Fruit fly (Drosophila melanogaster) whole organism, embryonic: ENCODE results near the gene CG42240.

Experiments used
- Adf1 ChIP-seq: fragments of 200-800 bp; sonication (Bioruptor generic); IDR thresholded peaks from 2 replicates; pipeline ENCODE4 v1.3.6; 2022; ENCODE audit warnings: missing biosample characterization, missing genetic modification characterization
- CG10267 ChIP-seq: fragments of 200-800 bp; sonication (Bioruptor generic); optimal IDR thresholded peaks from 2 replicates; lab custom pipeline; 2018; ENCODE audit warnings: missing biosample characterization, mild to moderate bottlenecking, missing genetic modification characterization, moderate library complexity
- CG10462 ChIP-seq: fragments of 200-800 bp; sonication (Bioruptor generic); optimal IDR thresholded peaks from 2 replicates; lab custom pipeline; 2016; ENCODE audit warnings: missing biosample characterization, missing genetic modification characterization
- CG11247 ChIP-seq: fragments of 200-800 bp; sonication (Bioruptor generic); IDR thresholded peaks from 2 replicates; pipeline ENCODE4 v1.3.6; 2022; ENCODE audit warnings: missing biosample characterization, missing genetic modification characterization
- CG13287 ChIP-seq: fragments of 200-800 bp; sonication (Bioruptor generic); IDR thresholded peaks from 2 replicates; pipeline ENCODE4 v1.3.6; 2022; ENCODE audit warnings: missing biosample characterization, missing genetic modification characterization; ENCODE audit not compliant: partially characterized antibody
- CG1529 ChIP-seq: fragments of 200-800 bp; sonication (Bioruptor generic); optimal IDR thresholded peaks from 3 replicates; lab custom pipeline; 2018; ENCODE audit warnings: missing biosample characterization, missing genetic modification characterization
- CG15479 ChIP-seq: fragments of 200-800 bp; sonication (Bioruptor generic); optimal IDR thresholded peaks from 3 replicates; lab custom pipeline; 2019; ENCODE audit warnings: missing biosample characterization, mild to moderate bottlenecking, missing genetic modification characterization, moderate library complexity
- CG1603 ChIP-seq: fragments of 200-800 bp; sonication (Bioruptor generic); optimal IDR thresholded peaks from 2 replicates; lab custom pipeline; 2019; ENCODE audit warnings: missing biosample characterization, mild to moderate bottlenecking, missing genetic modification characterization, moderate library complexity
- CG17186 ChIP-seq: fragments of 200-800 bp; sonication (Bioruptor generic); optimal IDR thresholded peaks from 3 replicates; lab custom pipeline; 2017; ENCODE audit warnings: missing biosample characterization, missing genetic modification reagents, missing genetic modification characterization
- CG34224 ChIP-seq: fragments of 200-800 bp; sonication (Bioruptor generic); IDR thresholded peaks from 3 replicates; pipeline ENCODE4 v1.3.6; 2022; ENCODE audit warnings: missing biosample characterization, missing genetic modification characterization; ENCODE audit not compliant: partially characterized antibody
- CG34422 ChIP-seq: fragments of 200-800 bp; sonication (Bioruptor generic); IDR thresholded peaks from 3 replicates; pipeline ENCODE4 v1.3.6; 2022; ENCODE audit warnings: missing biosample characterization, missing genetic modification characterization
- CG42726 ChIP-seq: fragments of 200-800 bp; sonication (Bioruptor generic); IDR thresholded peaks from 2 replicates; pipeline ENCODE4 v1.3.6; 2022; ENCODE audit warnings: missing biosample characterization, missing genetic modification characterization; ENCODE audit not compliant: partially characterized antibody
- CG4360 ChIP-seq: fragments of 200-800 bp; sonication (Bioruptor generic); IDR thresholded peaks from 2 replicates; pipeline ENCODE4 v1.3.6; 2022; ENCODE audit warnings: missing biosample characterization, missing genetic modification characterization
- CG4404 ChIP-seq: fragments of 200-800 bp; sonication (Bioruptor generic); IDR thresholded peaks from 2 replicates; pipeline ENCODE4 v1.3.6; 2022; ENCODE audit warnings: missing biosample characterization, missing genetic modification characterization
- CG7556 ChIP-seq: fragments of 200-800 bp; sonication (Bioruptor generic); optimal IDR thresholded peaks from 2 replicates; lab custom pipeline; 2017; ENCODE audit warnings: missing biosample characterization, mild to moderate bottlenecking, missing genetic modification characterization
- CG9215 ChIP-seq: fragments of 200-800 bp; sonication (Bioruptor generic); IDR thresholded peaks from 2 replicates; pipeline ENCODE4 v1.3.6; 2022; ENCODE audit warnings: missing biosample characterization, missing genetic modification characterization
- Dp ChIP-seq: fragments of 200-800 bp; sonication (Bioruptor generic); optimal IDR thresholded peaks from 2 replicates; lab custom pipeline; 2018; ENCODE audit warnings: missing biosample characterization, mild to moderate bottlenecking, missing genetic modification characterization, moderate library complexity
- E2f2 ChIP-seq: fragments of 200-800 bp; sonication (Bioruptor generic); IDR thresholded peaks from 2 replicates; pipeline ENCODE4 v1.3.6; 2022; ENCODE audit warnings: missing biosample characterization, missing genetic modification characterization
- HLH54F ChIP-seq: fragments of 200-800 bp; sonication (Bioruptor generic); optimal IDR thresholded peaks from 3 replicates; lab custom pipeline; 2016; ENCODE audit warnings: missing biosample characterization, missing genetic modification characterization
- Hr78 ChIP-seq, 2 experiments: fragments of 200-800 bp in 1 of 2; fragments of >200 bp in 1 of 2; sonication (Bioruptor generic) in 1 of 2; optimal IDR thresholded peaks; 2 replicates each; lab custom pipeline; 2017 to 2019; ENCODE audit warnings: missing biosample characterization in 2 of 2, missing genetic modification characterization in 2 of 2, mild to moderate bottlenecking in 1 of 2, moderate library complexity in 1 of 2
- MESR4 ChIP-seq: fragments of 200-800 bp; sonication (Bioruptor generic); optimal IDR thresholded peaks from 2 replicates; lab custom pipeline; 2018; ENCODE audit warnings: missing biosample characterization, mild to moderate bottlenecking, missing genetic modification characterization, moderate library complexity
- Med ChIP-seq: fragments of 200-800 bp; sonication (Bioruptor generic); peaks from one replicate; lab custom pipeline; 2016; ENCODE audit warnings: missing biosample characterization, missing genetic modification characterization, mild to moderate bottlenecking, inconsistent platforms, moderate library complexity
- Mes4 ChIP-seq: fragments of 200-800 bp; sonication (Bioruptor generic); optimal IDR thresholded peaks from 2 replicates; lab custom pipeline; 2016; ENCODE audit warnings: missing biosample characterization, missing genetic modification characterization
- NK7.1 ChIP-seq: fragments of 200-800 bp; sonication (Bioruptor generic); optimal IDR thresholded peaks from 3 replicates; lab custom pipeline; 2016; ENCODE audit warnings: missing biosample characterization, missing genetic modification characterization
- Neu2 ChIP-seq: fragments of 200-800 bp; sonication (Bioruptor generic); optimal IDR thresholded peaks from 3 replicates; lab custom pipeline; 2016; ENCODE audit warnings: missing biosample characterization, missing genetic modification characterization, borderline replicate concordance
- PHDP ChIP-seq: fragments of 200-800 bp; sonication (Bioruptor generic); optimal IDR thresholded peaks from 3 replicates; lab custom pipeline; 2018; ENCODE audit warnings: missing biosample characterization, mild to moderate bottlenecking, missing genetic modification characterization, moderate library complexity
- Side ChIP-seq: fragments of 200-800 bp; sonication (Bioruptor generic); optimal IDR thresholded peaks from 2 replicates; lab custom pipeline; 2016; ENCODE audit warnings: missing biosample characterization, missing genetic modification characterization
- Sin3A ChIP-seq: fragments of >200 bp; optimal IDR thresholded peaks from 2 replicates; lab custom pipeline; 2018
- Sox102F ChIP-seq: fragments of 200-800 bp; sonication (Bioruptor generic); optimal IDR thresholded peaks from 2 replicates; lab custom pipeline; 2018; ENCODE audit warnings: missing biosample characterization, mild to moderate bottlenecking, missing genetic modification characterization, moderate library complexity
- YL-1 ChIP-seq: fragments of 200-800 bp; sonication (Bioruptor generic); optimal IDR thresholded peaks from 3 replicates; lab custom pipeline; 2017; ENCODE audit warnings: missing biosample characterization, mild to moderate bottlenecking, missing genetic modification characterization
- ash1 ChIP-seq: fragments of 200-800 bp; sonication (Bioruptor generic); optimal IDR thresholded peaks from 2 replicates; lab custom pipeline; 2018; ENCODE audit warnings: missing biosample characterization, mild to moderate bottlenecking, missing genetic modification characterization
- bsh ChIP-seq, 2 experiments: fragments of 200-800 bp; sonication (Bioruptor generic); optimal IDR thresholded peaks; 2 replicates each; lab custom pipeline; 2017 to 2018; ENCODE audit warnings: mild to moderate bottlenecking in 2 of 2, missing biosample characterization in 2 of 2, missing genetic modification characterization in 2 of 2, moderate library complexity in 1 of 2
- crp ChIP-seq, 2 experiments: fragments of 200-800 bp; sonication (Bioruptor generic); optimal IDR thresholded peaks; 2 replicates in 1 of 2; 3 replicates in 1 of 2; lab custom pipeline; 2017; ENCODE audit warnings: missing biosample characterization in 2 of 2, missing genetic modification characterization in 2 of 2, mild to moderate bottlenecking in 1 of 2, moderate library complexity in 1 of 2
- dan ChIP-seq: fragments of 200-800 bp; sonication (Bioruptor generic); IDR thresholded peaks from 2 replicates; pipeline ENCODE4 v1.3.6; 2022; ENCODE audit warnings: missing biosample characterization, missing genetic modification characterization
- emc ChIP-seq: fragments of 200-800 bp; sonication (Bioruptor generic); optimal IDR thresholded peaks from 2 replicates; lab custom pipeline; 2016; ENCODE audit warnings: missing biosample characterization, missing genetic modification characterization
- grau ChIP-seq: fragments of 200-800 bp; optimal IDR thresholded peaks from 3 replicates; lab custom pipeline; 2019; ENCODE audit warnings: missing biosample characterization, mild to moderate bottlenecking, missing genetic modification characterization, moderate library complexity
- hth ChIP-seq: fragments of >200 bp; optimal IDR thresholded peaks from 2 replicates; lab custom pipeline; 2017; ENCODE audit warnings: inconsistent platforms
- mld ChIP-seq: fragments of 200-800 bp; sonication (Bioruptor generic); IDR thresholded peaks from 3 replicates; pipeline ENCODE4 v1.3.6; 2022; ENCODE audit warnings: missing biosample characterization, missing genetic modification characterization; ENCODE audit not compliant: partially characterized antibody
- nom ChIP-seq: fragments of 200-800 bp; sonication (Bioruptor generic); optimal IDR thresholded peaks from 2 replicates; lab custom pipeline; 2017; ENCODE audit warnings: missing biosample characterization, missing genetic modification characterization, mild to moderate bottlenecking, moderate library complexity, missing genetic modification reagents
- pan ChIP-seq, 4 experiments: fragments of >200 bp in 3 of 4; fragments of 200-800 bp in 1 of 4; sonication (Bioruptor generic) in 1 of 4; optimal IDR thresholded peaks in 3 of 4; IDR thresholded peaks in 1 of 4; 2 replicates each; pipeline versions ENCODE4 v1.3.6 to Lab custom; 2017 to 2022; ENCODE audit warnings: missing biosample characterization in 2 of 4, missing genetic modification characterization in 2 of 4, mixed read lengths in 1 of 4
- sqz ChIP-seq: fragments of 200-800 bp; sonication (Bioruptor generic); optimal IDR thresholded peaks from 3 replicates; lab custom pipeline; 2018; ENCODE audit warnings: missing biosample characterization, mild to moderate bottlenecking, missing genetic modification characterization
- trem ChIP-seq: fragments of 200-800 bp; optimal IDR thresholded peaks from 3 replicates; lab custom pipeline; 2019; ENCODE audit warnings: missing biosample characterization, mild to moderate bottlenecking, missing genetic modification characterization, moderate library complexity
- unc-4 ChIP-seq: fragments of 200-800 bp; sonication (Bioruptor generic); IDR thresholded peaks from 2 replicates; pipeline ENCODE4 v1.3.6; 2022; ENCODE audit warnings: missing biosample characterization, missing genetic modification characterization; ENCODE audit not compliant: partially characterized antibody
- yki ChIP-seq: fragments of >200 bp; optimal IDR thresholded peaks from 3 replicates; lab custom pipeline; 2018
- zen ChIP-seq: fragments of 200-800 bp; sonication (Bioruptor generic); optimal IDR thresholded peaks from 3 replicates; lab custom pipeline; 2018; ENCODE audit warnings: missing biosample characterization, mild to moderate bottlenecking, missing genetic modification characterization, moderate library complexity

The CG42240 gene

DNA sequence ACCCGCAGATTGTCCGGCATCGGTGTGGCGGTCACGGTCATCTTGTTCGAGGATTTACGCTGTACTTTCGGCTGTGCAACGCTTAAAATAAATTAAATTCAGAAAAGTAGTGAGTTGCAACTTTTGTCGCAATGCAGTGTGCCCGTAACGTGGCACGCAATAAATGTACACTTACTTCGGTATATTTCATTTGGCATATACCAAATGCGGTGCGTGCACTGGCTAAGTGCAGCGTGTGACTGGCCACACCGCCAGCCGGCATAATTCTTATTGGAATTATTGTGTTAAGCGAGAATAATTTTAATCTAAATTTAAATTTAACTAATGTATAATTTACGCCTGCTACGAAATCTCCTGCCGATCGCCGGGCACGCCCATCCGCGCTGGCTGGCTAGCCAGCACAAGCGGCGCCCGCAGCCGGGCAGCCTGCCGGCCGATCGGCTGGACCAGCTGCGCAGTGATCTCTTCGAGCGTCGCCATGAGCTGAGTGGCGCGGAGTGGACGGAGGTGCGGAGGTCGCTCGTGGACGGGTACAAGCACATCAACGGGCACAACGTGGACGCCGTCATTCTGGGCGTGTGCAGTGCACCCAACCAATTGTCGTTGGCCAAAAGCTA lies 39.5 kb upstream of the CG42240 start, which contains the start of the genes Rpt4 and mldr (continued):
- TF ChIP-seq HLH54F (no peak), trem (tag; lab: Kevin White, UChicago) (peak; percentile 37), emc (GFP tag; lab: Kevin White, UChicago) (no peak), CG4360 (GFP tag; lab: Robert Waterston, UW) (no peak), CG17186 (GFP tag; lab: Kevin White, UChicago) (peak; percentile 56), CG1603 (tag; lab: Kevin White, UChicago) (peak; percentile 75), Hr78 (GFP tag; optimal IDR thresholded peaks at IDR 0.05; lab: Kevin White, UChicago) (no peak), CG13287 (GFP tag; lab: Robert Waterston, UW) (peak; percentile 55; the same call in 1 of the 2 replicates), unc-4 (GFP tag; lab: Robert Waterston, UW) (peak; percentile 41), Sin3A (lab: Kevin White, UChicago) (peak; percentile 63), nom (GFP tag; lab: Kevin White, UChicago) (peak; percentile 19), MESR4 (GFP tag; lab: Kevin White, UChicago) (peak; percentile 77), CG15479 (peak; percentile 67), bsh (GFP tag; optimal IDR thresholded peaks at IDR 0.05; lab: Kevin White, UChicago) (no peak), CG10267 (tag; lab: Kevin White, UChicago) (peak; percentile 21), PHDP (tag; lab: Kevin White, UChicago) (no peak), CG34224 (peak; percentile 44; the same call in 1 of the 3 replicates), crp (GFP tag; optimal IDR thresholded peaks at IDR 0.05; lab: Kevin White, UChicago) (peak in 1 of 2 experiments; percentile 53), CG34422 (GFP tag; lab: Robert Waterston, UW) (peak; percentile 70; the same call in 1 of the 3 replicates), CG42726 (GFP tag; lab: Robert Waterston, UW) (0 out of 2 replicates have a peak, but pooled peaks have one; percentile 28), E2f2 (GFP tag; lab: Robert Waterston, UW) (peak; percentile 48; the same call in 1 of the 2 replicates), grau (tag; lab: Kevin White, UChicago) (peak; percentile 3), CG9215 (GFP tag; lab: Robert Waterston, UW) (no peak), Adf1 (GFP tag; lab: Robert Waterston, UW) (no peak), ash1 (GFP tag; lab: Kevin White, UChicago) (no peak), YL-1 (GFP tag; lab: Kevin White, UChicago) (peak; percentile 87)

DNA sequence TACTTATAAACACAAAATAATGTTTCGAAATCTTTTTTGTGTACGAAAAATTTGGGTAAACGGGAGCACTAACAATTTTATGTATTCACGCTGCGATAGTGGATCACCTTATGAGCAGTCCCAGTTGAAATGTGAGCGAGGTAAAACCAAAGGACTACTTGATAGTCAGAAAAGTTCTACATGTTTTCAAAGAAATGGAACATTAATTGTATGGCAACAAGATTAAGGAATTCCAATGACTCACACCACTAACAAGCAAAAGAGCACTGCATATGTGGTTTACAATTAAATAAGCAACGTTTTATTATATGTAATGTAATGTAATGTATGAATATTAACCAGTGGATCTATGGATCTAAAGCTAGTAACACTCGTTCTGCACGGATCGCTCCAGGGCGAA lies 36.4 kb upstream of the CG42240 start, which contains the start of gene CG15892:
Gene CG15892 (minus strand): TSS at position 101 of the 400 bp plus-strand sequence.
- TF ChIP-seq Med (no peak), trem (tag; lab: Kevin White, UChicago) (no peak), yki (lab: Kevin White, UChicago) (no peak), dan (GFP tag; lab: Robert Waterston, UW) (no peak), NK7.1 (GFP tag; lab: Kevin White, UChicago) (no peak)
- TF ChIP-seq, all 482 proteins: peak for 0

DNA sequence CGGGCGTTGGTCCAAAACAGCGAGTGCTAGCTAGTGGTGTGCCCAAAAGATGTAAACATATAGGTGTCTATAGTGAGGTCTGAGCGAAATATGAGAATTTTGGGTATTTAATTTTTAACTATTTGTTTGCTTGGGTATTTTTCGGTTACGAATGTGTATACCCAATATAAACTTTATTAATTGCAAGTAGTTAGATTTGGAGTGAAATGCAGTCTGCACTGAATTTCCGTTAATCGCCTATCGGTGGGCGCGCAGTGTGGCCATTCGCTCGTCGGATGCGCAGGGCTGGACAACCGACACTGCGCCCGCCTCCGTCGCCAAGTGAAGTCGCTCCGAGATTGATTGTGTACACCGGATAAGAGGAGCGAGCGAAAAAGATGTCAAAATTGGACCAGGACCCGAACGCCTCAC lies 35.5 kb upstream of the CG42240 start, which contains the start of the genes CG15891 and CG3815:
Gene CG15891 (minus strand): TSS at position 217 of the 411 bp plus-strand sequence.
Gene CG3815 (plus strand): TSS at position 261 of the 411 bp plus-strand sequence.
- TF ChIP-seq zen = peak; percentile 29
- no peak for TF ChIP-seq sqz (GFP tag; lab: Kevin White, UChicago)
- TF ChIP-seq Dp (GFP tag; lab: Kevin White, UChicago) = peak; percentile 18
- no peak for TF ChIP-seq CG1529 (GFP tag; lab: Kevin White, UChicago)
- no peak for TF ChIP-seq CG11247
- no peak for TF ChIP-seq Neu2 (GFP tag; lab: Kevin White, UChicago)
- no peak for TF ChIP-seq mld (GFP tag; lab: Robert Waterston, UW)
- no peak for TF ChIP-seq Mes4 (GFP tag; lab: Kevin White, UChicago)
- TF ChIP-seq CG4404 (GFP tag; lab: Robert Waterston, UW) = peak; percentile 54; the same call in 1 of the 2 replicates
- TF ChIP-seq HLH54F = peak; percentile 36
- peak; percentile 26 for TF ChIP-seq Side (GFP tag; lab: Kevin White, UChicago)
- TF ChIP-seq bsh (GFP tag; optimal IDR thresholded peaks at IDR 0.05; lab: Kevin White, UChicago) = peak in 1 of 2 experiments; percentile 41
- no peak for TF ChIP-seq hth (lab: Kevin White, UChicago)
- TF ChIP-seq CG7556 = peak; percentile 42
- no peak for TF ChIP-seq pan (optimal IDR thresholded peaks at IDR 0.05; lab: Kevin White, UChicago)
- TF ChIP-seq pan (GFP tag; optimal IDR thresholded peaks at IDR 0.05 in 1 of 2, IDR thresholded peaks at IDR 0.05 in 1 of 2) = peak in 1 of 2 experiments; percentile 7
- TF ChIP-seq CG10462 (GFP tag; lab: Kevin White, UChicago) = no peak
- no peak for TF ChIP-seq Sox102F (GFP tag; lab: Kevin White, UChicago)
